Fruit fly (Drosophila melanogaster): ENCODE measurements around the gene RpS10a.

RpS10a gene

DNA sequence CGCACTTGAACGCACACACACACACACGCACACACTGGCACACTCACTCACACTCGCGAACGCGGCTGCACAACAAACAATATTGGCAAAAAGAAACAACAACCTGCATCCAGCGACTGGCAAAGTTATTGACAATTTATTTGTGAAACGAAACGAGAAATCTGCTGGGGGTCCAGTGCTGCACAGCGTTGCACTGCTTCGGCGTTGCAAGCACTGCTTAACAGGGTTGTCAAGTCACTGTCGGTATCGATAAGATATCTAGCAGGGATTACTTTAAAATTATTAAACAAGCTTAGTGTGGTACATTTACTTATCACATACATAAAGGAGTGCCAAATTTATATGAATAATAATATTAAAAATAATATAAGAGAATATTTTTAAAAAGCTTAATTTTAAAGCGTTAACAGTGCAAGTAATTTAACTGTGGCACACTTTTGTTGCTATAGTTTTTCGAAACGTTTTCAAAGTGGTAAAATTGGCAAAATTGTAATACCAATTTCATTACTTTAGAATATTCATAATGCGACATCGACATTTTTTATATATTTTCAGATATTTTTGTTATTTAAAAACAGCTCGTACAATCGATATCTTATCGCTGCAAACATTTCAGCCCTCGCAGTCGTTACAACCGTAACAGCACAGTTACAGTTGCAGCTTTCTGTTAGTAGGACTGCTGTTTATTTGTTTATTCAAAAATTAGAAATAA lies 45.2 kb upstream of the RpS10a start, which contains the start of the genes dsd and Tusp (continued):
- TF ChIP-seq CG3726 (GFP tag; IDR thresholded peaks at IDR 0.05), result peak; percentile 75; the same call in 1 of the 3 replicates
- peak; percentile 76 for TF ChIP-seq dysf (GFP tag; IDR thresholded peaks at IDR 0.05)
- TF ChIP-seq CG3407 (GFP tag; optimal IDR thresholded peaks at IDR 0.05), result peak; percentile 51
- TF ChIP-seq stwl (tag; optimal IDR thresholded peaks at IDR 0.05), result peak; percentile 83
- TF ChIP-seq hkb (optimal IDR thresholded peaks at IDR 0.05), result no peak
- peak; percentile 47 for TF ChIP-seq hkb (GFP tag; IDR thresholded peaks at IDR 0.05)
- TF ChIP-seq odd (GFP tag; optimal IDR thresholded peaks at IDR 0.05), result peak; percentile 32
- TF ChIP-seq CG17612 (GFP tag; IDR thresholded peaks at IDR 0.05), result 0 out of 2 replicates have a peak, but pooled peaks have one; percentile 17
- TF ChIP-seq E2f2 (GFP tag; IDR thresholded peaks at IDR 0.05), result peak; percentile 5; the same call in 1 of the 2 replicates
- no peak for TF ChIP-seq mld (GFP tag; IDR thresholded peaks at IDR 0.05; ENCODE audit: partially characterized antibody)
- peak; percentile 72 for TF ChIP-seq Dip3 (GFP tag; optimal IDR thresholded peaks at IDR 0.05)
- TF ChIP-seq CG6175 (GFP tag; IDR thresholded peaks at IDR 0.05), result peak; percentile 59; the same call in 1 of the 3 replicates
- peak; percentile 55; the same call in 1 of the 3 replicates for TF ChIP-seq CG14860 (GFP tag; IDR thresholded peaks at IDR 0.05; ENCODE audit: partially characterized antibody)
- TF ChIP-seq CG17385 (GFP tag; optimal IDR thresholded peaks at IDR 0.05), result peak; percentile 52
- TF ChIP-seq PHDP (tag; optimal IDR thresholded peaks at IDR 0.05), result peak; percentile 64
- peak; percentile 57 for TF ChIP-seq Poxn (GFP tag; IDR thresholded peaks at IDR 0.05)
- TF ChIP-seq Aef1 (GFP tag; IDR thresholded peaks at IDR 0.05), result peak; percentile 77
- no peak for TF ChIP-seq Lim3 (GFP tag; IDR thresholded peaks at IDR 0.05)
- TF ChIP-seq emc (GFP tag; optimal IDR thresholded peaks at IDR 0.05), result peak; percentile 31
- TF ChIP-seq da (GFP tag; optimal IDR thresholded peaks at IDR 0.05), result peak; percentile 28
- peak; percentile 78 for TF ChIP-seq zfh1 (GFP tag; IDR thresholded peaks at IDR 0.05)
- TF ChIP-seq h (optimal IDR thresholded peaks at IDR 0.05), result no peak
- TF ChIP-seq HLH3B (GFP tag; IDR thresholded peaks at IDR 0.05), result no peak
- peak; percentile 61 for TF ChIP-seq Blimp-1 (GFP tag; optimal IDR thresholded peaks at IDR 0.05)
- peak; percentile 91 for TF ChIP-seq zfh2 (GFP tag; optimal IDR thresholded peaks at IDR 0.05)
- peak; percentile 30 for TF ChIP-seq mirr (GFP tag; optimal IDR thresholded peaks at IDR 0.05)
- peak; percentile 38; the same call in 1 of the 3 replicates for TF ChIP-seq croc (GFP tag; conservative IDR thresholded peaks at IDR 0.05)
- no peak for TF ChIP-seq eve (GFP tag; optimal IDR thresholded peaks at IDR 0.05)
- peak; percentile 75 for TF ChIP-seq CoRest (tag; optimal IDR thresholded peaks at IDR 0.05)
- no peak for TF ChIP-seq NC2α (GFP tag; optimal IDR thresholded peaks at IDR 0.05)
- peak; percentile 72 for TF ChIP-seq grau (tag; optimal IDR thresholded peaks at IDR 0.05)
- TF ChIP-seq Ssrp (tag; optimal IDR thresholded peaks at IDR 0.05), result peak; percentile 61
- no peak for TF ChIP-seq C15 (GFP tag; IDR thresholded peaks at IDR 0.05)
- TF ChIP-seq Stat92E (GFP tag; optimal IDR thresholded peaks at IDR 0.05), result no peak
- peak; percentile 71 for TF ChIP-seq CG8944 (GFP tag; optimal IDR thresholded peaks at IDR 0.05)
- no peak for TF ChIP-seq Hmx (GFP tag; optimal IDR thresholded peaks at IDR 0.05)
- TF ChIP-seq cas (GFP tag; IDR thresholded peaks at IDR 0.05), result 0 out of 2 replicates have a peak, but pooled peaks have one; percentile 16
- peak; percentile 31; the same call in 1 of the 2 replicates for TF ChIP-seq gt (GFP tag; IDR thresholded peaks at IDR 0.05)
- peak; percentile 8 for TF ChIP-seq p53 (GFP tag; optimal IDR thresholded peaks at IDR 0.05)
- TF ChIP-seq Gsc (GFP tag; IDR thresholded peaks at IDR 0.05), result no peak
- TF ChIP-seq Kr (GFP tag; optimal IDR thresholded peaks at IDR 0.05), result no peak
- peak; percentile 20; the same call in 2 of the 3 replicates for TF ChIP-seq B-H1 (GFP tag; IDR thresholded peaks at IDR 0.05)
- TF ChIP-seq gsb-n (tag; optimal IDR thresholded peaks at IDR 0.05), result peak; percentile 32
- TF ChIP-seq CG4730 (GFP tag; IDR thresholded peaks at IDR 0.05), result peak; percentile 55
- TF ChIP-seq Asciz (GFP tag; optimal IDR thresholded peaks at IDR 0.05), result peak; percentile 44
- TF ChIP-seq CG7786 (GFP tag; optimal IDR thresholded peaks at IDR 0.05), result peak; percentile 76
- TF ChIP-seq ham (GFP tag; IDR thresholded peaks at IDR 0.05), result no peak
- TF ChIP-seq E2f1 (GFP tag; IDR thresholded peaks at IDR 0.05), result peak; percentile 58
- TF ChIP-seq CG2678 (tag; optimal IDR thresholded peaks at IDR 0.05), result peak; percentile 69
- peak; percentile 86 for TF ChIP-seq ken (GFP tag; IDR thresholded peaks at IDR 0.05)
- TF ChIP-seq Ets65A (GFP tag), result peak; percentile 98
